Fruit fly (Drosophila melanogaster) Kc167 (cell line): Measurements from ENCODE around the gene CycC.

ENCODE experiments used
- h ChIP-seq: fragments of >200 bp; optimal IDR thresholded peaks from 3 replicates; lab custom pipeline; 2018; ENCODE audit warnings: missing external identifiers
- psq ChIP-seq: fragments of >200 bp; optimal IDR thresholded peaks from 2 replicates; lab custom pipeline; 2017; ENCODE audit warnings: missing external identifiers
- ttk ChIP-seq: sonication (Bioruptor generic); optimal IDR thresholded peaks from 2 replicates; lab custom pipeline; 2017; ENCODE audit warnings: missing external identifiers

dm6 chr3R:14917927-14918829 is 28.2 kb upstream of the CycC start, which contains the start of gene Sdr:
- TF ChIP-seq h (lab: Kevin White, UChicago) (no peak), psq (no peak), ttk (lab: Kevin White, UChicago) (no peak)
